Worm (Caenorhabditis elegans): Measurements from ENCODE around the gene C45B11.5.
A peak's percentile ranks its signal among the peaks of the same experiment; 100 is the strongest.

The C45B11.5 gene

DNA sequence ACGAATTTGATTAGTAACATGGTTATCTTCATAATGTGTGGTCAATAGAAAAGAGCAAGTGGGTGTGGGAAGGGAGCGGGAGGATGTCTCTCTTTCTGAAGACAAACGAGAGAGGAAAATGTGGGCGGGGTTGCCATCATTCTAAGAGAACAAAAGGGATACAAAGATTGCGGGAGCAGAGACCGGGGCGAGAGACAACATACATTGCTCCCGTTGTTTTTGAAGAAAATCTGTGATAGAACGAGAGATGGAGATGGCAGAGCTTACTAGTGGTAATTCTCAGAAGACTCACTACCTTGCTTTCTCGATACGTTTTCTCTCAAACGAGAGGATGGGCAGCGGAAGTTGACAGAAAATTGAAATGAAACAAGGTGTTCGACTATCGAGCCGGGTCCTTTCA, 31.8 kb downstream of the C45B11.5 start:
- TF ChIP-seq med-1 (GFP tag; optimal IDR thresholded peaks at IDR 0.05; ENCODE audit: insufficient read depth) (no peak), cog-1 (tag; optimal IDR thresholded peaks at IDR 0.05) (no peak), ztf-29 (GFP tag; IDR thresholded peaks at IDR 0.05) (no peak)

DNA sequence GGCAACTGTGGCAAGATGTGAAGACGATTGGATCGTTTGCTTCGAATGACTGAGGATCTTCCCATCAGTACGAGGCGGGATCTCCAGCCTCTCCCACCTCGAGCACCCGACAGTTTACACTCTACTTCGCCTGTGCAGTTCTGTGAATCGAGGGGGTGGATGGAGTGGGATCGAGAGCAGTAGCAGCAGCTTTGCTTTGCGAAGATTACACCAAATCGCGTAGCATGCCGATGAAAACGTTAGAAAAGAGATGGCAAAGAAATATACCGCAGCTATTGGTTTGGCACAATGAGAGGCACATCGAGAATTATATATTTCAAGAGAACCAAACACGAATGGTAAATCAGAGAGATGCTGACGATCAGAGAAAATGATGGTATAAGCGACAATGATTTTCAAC, 32.8 kb downstream of the C45B11.5 start, which contains the start of gene act-3:
Gene act-3, minus strand, starts transcription at position 51 of the 400 bp plus-strand sequence.
- TF ChIP-seq cog-1 (tag; optimal IDR thresholded peaks at IDR 0.05) (peak; percentile 35), klf-2 (GFP tag; conservative IDR thresholded peaks at IDR 0.05) (no peak), T22C8.4 (GFP tag; IDR thresholded peaks at IDR 0.05) (no peak), ztf-29 (GFP tag; IDR thresholded peaks at IDR 0.05) (no peak)

DNA sequence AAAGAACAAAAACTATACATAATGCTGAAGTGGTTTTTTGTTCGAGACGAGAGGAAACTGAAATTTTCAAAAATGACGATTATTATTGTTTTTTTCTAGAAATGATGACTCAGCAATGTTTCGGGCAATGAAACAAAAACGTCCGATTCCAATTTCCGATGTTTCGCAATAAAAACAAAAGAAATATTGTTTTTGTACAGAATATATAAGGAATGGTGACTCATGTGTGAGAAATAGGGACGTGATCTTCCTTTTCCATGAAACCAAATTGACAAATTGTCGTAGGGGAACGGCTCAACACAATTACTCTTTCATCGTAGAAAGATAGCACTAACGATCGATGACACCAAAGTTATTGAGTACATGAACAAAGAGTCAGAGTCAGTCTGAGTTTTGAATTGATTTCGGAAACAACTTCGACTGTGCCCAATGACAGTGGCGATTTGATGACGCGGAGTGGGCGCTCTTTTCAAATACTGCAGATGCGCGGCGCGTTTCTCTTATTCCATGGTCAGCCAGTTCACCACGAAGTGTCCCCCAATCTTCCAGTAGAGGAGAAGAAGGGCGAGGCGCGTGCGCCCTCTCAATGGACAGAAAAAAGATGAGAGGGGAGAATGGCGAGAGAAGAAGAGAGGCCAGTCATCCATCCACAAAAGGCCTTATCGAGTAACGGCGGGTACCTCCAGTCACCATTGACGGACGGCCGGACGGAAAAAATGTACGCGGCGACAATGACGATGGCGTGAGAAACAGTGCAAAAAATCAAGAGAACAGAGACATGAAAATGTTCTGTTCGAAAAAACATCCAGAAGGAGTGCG, 33.8 kb downstream of the C45B11.5 start:
- TF ChIP-seq flt-1 (GFP tag; IDR thresholded peaks at IDR 0.05) (peak; percentile 48; the same call in 1 of the 2 replicates), klf-2 (GFP tag; conservative IDR thresholded peaks at IDR 0.05) (no peak), ref-1 (GFP tag; conservative IDR thresholded peaks at IDR 0.05) (no peak)

DNA sequence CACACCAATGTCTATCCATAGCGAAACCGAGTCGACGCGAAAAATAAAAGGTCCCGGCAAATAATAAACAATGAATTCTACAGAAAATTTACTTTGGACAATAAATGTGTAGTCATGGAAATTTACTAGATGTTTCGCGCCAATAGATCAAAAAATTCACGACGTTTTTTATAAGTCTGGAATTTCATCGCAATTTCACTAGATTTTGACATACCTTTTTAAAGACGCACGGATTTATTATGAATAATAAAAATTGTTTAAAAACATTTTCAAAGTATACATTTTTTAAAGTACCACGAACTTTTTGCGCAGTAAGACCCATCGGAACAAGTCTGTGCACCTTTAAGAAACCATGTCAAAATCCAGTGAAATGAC, 34.4 kb downstream of the C45B11.5 start:
- TF ChIP-seq ztf-29 (GFP tag; IDR thresholded peaks at IDR 0.05) (no peak), cog-1 (tag; optimal IDR thresholded peaks at IDR 0.05) (no peak), med-1 (GFP tag; optimal IDR thresholded peaks at IDR 0.05; ENCODE audit: insufficient read depth) (no peak), flt-1 (GFP tag; IDR thresholded peaks at IDR 0.05) (no peak), klf-2 (GFP tag; conservative IDR thresholded peaks at IDR 0.05) (no peak), T22C8.4 (GFP tag; IDR thresholded peaks at IDR 0.05) (no peak), ref-1 (GFP tag; conservative IDR thresholded peaks at IDR 0.05) (no peak), ztf-23 (GFP tag; IDR thresholded peaks at IDR 0.05) (no peak), tab-1 (GFP tag; IDR thresholded peaks at IDR 0.05) (no peak)

DNA sequence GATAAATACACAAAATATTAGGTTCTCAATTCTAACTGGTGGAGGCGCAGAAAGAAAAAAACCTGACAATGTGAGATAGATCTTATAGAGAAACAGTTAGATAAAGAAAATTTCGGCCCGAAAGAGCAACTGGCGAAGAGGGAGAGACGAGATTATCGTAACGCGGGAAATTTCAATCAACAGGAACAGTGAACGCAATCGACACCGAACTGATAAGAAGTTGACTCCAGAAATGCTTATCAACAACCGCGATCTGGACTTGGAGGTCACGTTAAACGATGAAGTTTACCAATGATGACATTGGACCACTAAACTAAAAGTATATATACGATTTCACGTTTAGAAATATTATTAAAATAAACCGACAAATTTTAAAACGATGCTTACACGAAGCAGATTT, 34.8 kb downstream of the C45B11.5 start:
- TF ChIP-seq ztf-23 (GFP tag; IDR thresholded peaks at IDR 0.05) (no peak), klf-2 (GFP tag; conservative IDR thresholded peaks at IDR 0.05) (no peak), ref-1 (GFP tag; conservative IDR thresholded peaks at IDR 0.05) (no peak), med-1 (GFP tag; optimal IDR thresholded peaks at IDR 0.05; ENCODE audit: insufficient read depth) (no peak), flt-1 (GFP tag; IDR thresholded peaks at IDR 0.05) (no peak)

DNA sequence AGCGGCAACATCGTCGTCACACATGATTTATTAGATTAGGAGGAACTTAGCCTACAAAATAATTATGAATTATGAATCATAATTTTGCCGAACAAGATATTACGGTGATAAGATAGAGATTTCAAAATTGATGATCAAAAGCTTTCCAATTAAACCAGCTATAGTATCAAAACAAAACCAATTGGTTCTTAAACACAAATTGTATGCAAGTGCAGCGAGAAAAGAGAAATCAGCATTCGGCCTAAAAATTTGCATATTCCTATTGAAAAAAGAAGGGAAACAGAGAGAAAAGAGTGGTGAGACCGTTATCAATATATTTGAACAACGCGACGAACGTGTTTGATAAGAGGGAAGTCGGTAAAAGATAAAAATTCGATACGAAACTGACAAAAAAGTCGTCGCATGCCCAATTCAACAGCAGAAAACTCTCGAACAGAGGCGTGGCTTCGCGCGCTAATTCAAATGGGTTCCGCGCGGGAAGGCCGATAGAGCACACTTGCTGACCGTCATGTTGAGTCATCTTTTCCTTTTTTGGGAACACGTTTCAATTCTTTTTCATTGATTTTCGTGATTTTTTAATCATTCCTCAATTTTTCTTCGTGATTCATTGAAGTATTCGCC, 36.6 kb downstream of the C45B11.5 start, which contains the start of gene act-2:
Gene act-2, minus strand, starts transcription at position 51 of the 621 bp plus-strand sequence.
- TF ChIP-seq T22C8.4 (GFP tag; IDR thresholded peaks at IDR 0.05) = no peak
- peak; percentile 14; the same call in 1 of the 2 replicates for TF ChIP-seq ztf-23 (GFP tag; IDR thresholded peaks at IDR 0.05)
- no peak for TF ChIP-seq med-1 (GFP tag; optimal IDR thresholded peaks at IDR 0.05; ENCODE audit: insufficient read depth)
- no peak for TF ChIP-seq tab-1 (GFP tag; IDR thresholded peaks at IDR 0.05)
- TF ChIP-seq klf-2 (GFP tag; conservative IDR thresholded peaks at IDR 0.05) = no peak
- no peak for TF ChIP-seq ref-1 (GFP tag; conservative IDR thresholded peaks at IDR 0.05)
- peak; percentile 28 for TF ChIP-seq cog-1 (tag; optimal IDR thresholded peaks at IDR 0.05)
- peak; percentile 53; the same call in 1 of the 2 replicates for TF ChIP-seq flt-1 (GFP tag; IDR thresholded peaks at IDR 0.05)
- TF ChIP-seq ztf-29 (GFP tag; IDR thresholded peaks at IDR 0.05) = no peak

DNA sequence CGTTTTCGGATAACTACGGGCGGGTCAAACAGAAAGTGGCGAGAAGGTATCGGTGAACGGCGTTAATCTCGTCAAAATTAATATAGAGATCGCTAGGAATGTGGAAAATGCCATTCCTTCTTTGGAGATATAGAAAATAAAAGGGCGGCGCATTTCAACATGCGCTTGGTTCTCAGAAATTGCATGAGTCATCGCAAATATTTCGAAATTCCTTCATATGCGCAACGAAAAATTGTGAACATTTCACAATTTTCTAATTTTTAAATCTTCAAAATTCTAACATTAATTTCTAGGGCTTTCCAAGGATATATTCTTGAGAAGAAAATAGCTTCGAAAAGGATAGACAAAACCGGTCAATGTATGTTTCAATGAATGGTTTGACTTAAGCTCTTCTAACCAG, 37.3 kb downstream of the C45B11.5 start:
- no peak for TF ChIP-seq ref-1 (GFP tag; conservative IDR thresholded peaks at IDR 0.05)
- no peak for TF ChIP-seq ztf-23 (GFP tag; IDR thresholded peaks at IDR 0.05)
- TF ChIP-seq klf-2 (GFP tag; conservative IDR thresholded peaks at IDR 0.05) = no peak

DNA sequence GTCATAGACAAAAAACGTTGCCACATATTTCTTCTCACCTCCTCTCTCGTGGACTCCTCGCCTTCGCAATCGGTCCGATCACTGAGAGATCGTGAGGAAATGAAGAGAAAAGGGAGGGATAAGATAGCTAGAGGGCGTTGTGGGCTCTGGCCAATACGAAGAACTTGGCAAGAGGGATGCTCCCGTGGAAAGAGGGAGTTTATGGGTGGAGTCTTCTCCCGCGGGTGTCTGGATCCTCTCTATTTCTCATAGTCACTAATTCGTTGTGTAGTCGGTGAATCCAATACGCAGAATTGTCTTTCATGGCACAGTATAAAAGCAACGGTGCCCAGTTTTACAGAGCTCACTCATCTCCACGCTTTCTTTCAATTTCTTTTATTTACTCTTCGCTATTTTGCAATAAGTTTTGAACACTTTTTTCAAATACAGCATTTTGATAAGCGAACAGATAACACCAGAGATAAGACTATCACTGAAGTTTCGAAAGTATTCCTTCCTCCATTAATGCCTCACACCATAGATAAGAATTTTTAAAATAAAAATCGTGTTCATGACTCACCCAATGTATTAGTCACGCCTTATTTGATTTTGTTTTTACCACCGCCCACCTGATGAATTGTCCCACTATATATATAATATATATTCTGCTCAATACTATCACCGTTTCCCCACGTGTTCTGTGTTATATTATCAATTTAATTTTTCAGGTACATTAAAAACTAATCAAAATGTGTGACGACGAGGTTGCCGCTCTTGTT, 38.9 kb downstream of the C45B11.5 start, which contains the start of gene act-1:
Gene act-1, plus strand, starts transcription at position 708 of the 758 bp plus-strand sequence.
- 0 out of 2 replicates have a peak, but pooled peaks have one; percentile 27 for TF ChIP-seq flt-1 (GFP tag; IDR thresholded peaks at IDR 0.05)
- TF ChIP-seq ref-1 (GFP tag; conservative IDR thresholded peaks at IDR 0.05) = no peak

DNA sequence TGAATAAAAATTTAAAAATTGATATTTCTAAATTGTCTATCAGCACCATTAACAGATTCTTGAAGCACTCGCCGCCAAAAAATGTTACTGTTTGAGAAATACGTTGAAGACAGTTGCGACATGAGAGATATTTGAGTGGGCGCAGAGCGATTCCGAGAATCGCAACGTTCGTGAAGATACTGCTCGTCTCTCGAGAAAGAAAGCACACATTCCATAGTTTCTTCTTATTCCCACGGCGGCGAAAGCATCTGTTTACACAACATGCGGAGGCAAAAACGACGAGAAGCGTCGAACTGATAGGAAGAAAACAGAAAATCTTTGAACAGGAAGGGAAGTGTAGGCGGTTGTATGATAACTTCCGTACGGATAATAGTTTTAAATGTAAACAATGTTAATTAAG, 40.9 kb downstream of the C45B11.5 start:
- TF ChIP-seq med-1 (GFP tag; optimal IDR thresholded peaks at IDR 0.05; ENCODE audit: insufficient read depth) (no peak), cog-1 (tag; optimal IDR thresholded peaks at IDR 0.05) (peak; percentile 23)

DNA sequence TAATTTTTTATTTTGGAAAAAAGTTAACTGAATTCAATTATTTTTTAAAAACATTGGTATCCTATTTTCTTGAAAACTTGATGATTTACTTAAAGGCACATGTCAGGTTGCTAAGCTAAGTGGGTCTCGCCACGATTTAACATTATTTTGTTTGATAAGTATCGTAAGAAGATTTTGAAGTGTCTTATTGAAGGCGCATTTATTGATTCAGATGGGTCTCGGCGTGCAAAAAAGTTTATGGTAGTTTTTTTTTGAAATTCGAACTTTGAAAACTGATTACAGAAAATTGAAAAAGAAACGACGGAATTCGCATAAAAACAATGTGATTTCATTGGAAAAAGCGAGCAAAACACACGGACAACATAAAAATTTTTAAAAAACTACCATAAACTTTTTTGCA, 41.4 kb downstream of the C45B11.5 start:
- TF ChIP-seq tab-1 (GFP tag; IDR thresholded peaks at IDR 0.05) (no peak), ztf-29 (GFP tag; IDR thresholded peaks at IDR 0.05) (no peak), ref-1 (GFP tag; conservative IDR thresholded peaks at IDR 0.05) (no peak), T22C8.4 (GFP tag; IDR thresholded peaks at IDR 0.05) (no peak), klf-2 (GFP tag; conservative IDR thresholded peaks at IDR 0.05) (no peak), ztf-23 (GFP tag; IDR thresholded peaks at IDR 0.05) (no peak), cog-1 (tag; optimal IDR thresholded peaks at IDR 0.05) (no peak), flt-1 (GFP tag; IDR thresholded peaks at IDR 0.05) (no peak), med-1 (GFP tag; optimal IDR thresholded peaks at IDR 0.05; ENCODE audit: insufficient read depth) (no peak)
